Worm (Caenorhabditis elegans) whole organism, late embryonic: ENCODE results near the gene cyb-2.1.

ENCODE experiments used
- C38D4.7 ChIP-seq: fragments of 200-800 bp; sonication (Bioruptor generic); optimal IDR thresholded peaks from 2 replicates; lab custom pipeline; 2018; ENCODE audit warnings: mild to moderate bottlenecking, missing genetic modification characterization, moderate library complexity, missing compliant biosample characterization
- F13H6.1 ChIP-seq: sonication (generic microtip); optimal IDR thresholded peaks from 2 replicates; lab custom pipeline; 2016; ENCODE audit warnings: missing genetic modification characterization, missing compliant biosample characterization
- K09A11.1 ChIP-seq: sonication (generic microtip); optimal IDR thresholded peaks from 2 replicates; lab custom pipeline; 2017; ENCODE audit warnings: antibody characterized with exemption, mild to moderate bottlenecking, missing genetic modification characterization, missing compliant biosample characterization; ENCODE audit not compliant: insufficient read depth
- T23F11.4 ChIP-seq: fragments of 200-800 bp; sonication (Bioruptor generic); optimal IDR thresholded peaks from 2 replicates; lab custom pipeline; 2018; ENCODE audit warnings: mild to moderate bottlenecking, missing genetic modification characterization, missing compliant biosample characterization
- ahr-1 ChIP-seq: sonication (generic microtip); optimal IDR thresholded peaks from 2 replicates; lab custom pipeline; 2016; ENCODE audit warnings: missing genetic modification characterization, missing compliant biosample characterization
- ama-1 ChIP-seq: fragments of 150-350 bp; optimal IDR thresholded peaks from 2 replicates; lab custom pipeline; 2014
- ceh-14 ChIP-seq: sonication (generic microtip); optimal IDR thresholded peaks from 2 replicates; lab custom pipeline; 2016; ENCODE audit warnings: missing genotype, missing genetic modification characterization, missing compliant biosample characterization
- ceh-19 ChIP-seq: fragments of 200-800 bp; sonication (Bioruptor generic); optimal IDR thresholded peaks from 2 replicates; lab custom pipeline; 2018; ENCODE audit warnings: mild to moderate bottlenecking, missing genetic modification characterization, missing compliant biosample characterization
- ceh-22 ChIP-seq: sonication (generic microtip); optimal IDR thresholded peaks from 2 replicates; lab custom pipeline; 2017; ENCODE audit warnings: missing biosample characterization, missing genetic modification characterization
- ceh-31 ChIP-seq: sonication (generic microtip); optimal IDR thresholded peaks from 2 replicates; lab custom pipeline; 2016; ENCODE audit warnings: missing genetic modification characterization, missing compliant biosample characterization
- ceh-34 ChIP-seq: sonication (generic microtip); optimal IDR thresholded peaks from 2 replicates; lab custom pipeline; 2016; ENCODE audit warnings: mild to moderate bottlenecking, missing genetic modification characterization, missing compliant biosample characterization
- ceh-45 ChIP-seq: fragments of 200-800 bp; sonication (Bioruptor generic); IDR thresholded peaks from 2 replicates; pipeline ENCODE4 v1.3.6; 2022; ENCODE audit warnings: missing genetic modification reagents, missing genetic modification characterization, missing compliant biosample characterization
- ceh-9 ChIP-seq: sonication (generic microtip); optimal IDR thresholded peaks from 2 replicates; lab custom pipeline; 2016; ENCODE audit warnings: mild to moderate bottlenecking, missing genetic modification characterization, inconsistent platforms, missing compliant biosample characterization
- dve-1 ChIP-seq: sonication (generic microtip); optimal IDR thresholded peaks from 2 replicates; lab custom pipeline; 2017; ENCODE audit warnings: antibody characterized with exemption, mild to moderate bottlenecking, missing genetic modification characterization, missing compliant biosample characterization
- elt-2 ChIP-seq: sonication (generic microtip); optimal IDR thresholded peaks from 2 replicates; lab custom pipeline; 2016; ENCODE audit warnings: missing genetic modification reagents, missing genetic modification characterization, missing compliant biosample characterization
- elt-4 ChIP-seq: sonication (generic microtip); optimal IDR thresholded peaks from 2 replicates; lab custom pipeline; 2016; ENCODE audit warnings: missing genetic modification characterization, missing compliant biosample characterization
- eyg-1 ChIP-seq: sonication (generic microtip); optimal IDR thresholded peaks from 2 replicates; lab custom pipeline; 2016; ENCODE audit warnings: missing genotype, missing genetic modification characterization, missing compliant biosample characterization
- fax-1 ChIP-seq: sonication (generic microtip); optimal IDR thresholded peaks from 2 replicates; lab custom pipeline; 2016; ENCODE audit warnings: missing genotype, missing genetic modification characterization, missing compliant biosample characterization
- hlh-13 ChIP-seq: fragments of 200-800 bp; sonication (Bioruptor generic); optimal IDR thresholded peaks from 2 replicates; lab custom pipeline; 2018; ENCODE audit warnings: mild to moderate bottlenecking, missing genetic modification characterization, missing compliant biosample characterization
- hlh-6 ChIP-seq: sonication (generic microtip); optimal IDR thresholded peaks from 2 replicates; lab custom pipeline; 2016; ENCODE audit warnings: missing genotype, missing genetic modification characterization, missing compliant biosample characterization
- lim-6 ChIP-seq: sonication (generic microtip); optimal IDR thresholded peaks from 2 replicates; lab custom pipeline; 2016; ENCODE audit warnings: missing genetic modification characterization, missing compliant biosample characterization
- lin-11 ChIP-seq: fragments of 200-800 bp; sonication (Bioruptor generic); optimal IDR thresholded peaks from 2 replicates; lab custom pipeline; 2018; ENCODE audit warnings: mild to moderate bottlenecking, missing genetic modification characterization, missing compliant biosample characterization
- mec-3 ChIP-seq: sonication (generic microtip); optimal IDR thresholded peaks from 2 replicates; lab custom pipeline; 2016; ENCODE audit warnings: borderline replicate concordance, missing genetic modification characterization, missing compliant biosample characterization
- nhr-232 ChIP-seq: sonication (generic microtip); optimal IDR thresholded peaks from 2 replicates; lab custom pipeline; 2016; ENCODE audit warnings: missing genetic modification characterization, missing compliant biosample characterization
- npax-4 ChIP-seq: sonication (generic microtip); optimal IDR thresholded peaks from 2 replicates; lab custom pipeline; 2016; ENCODE audit warnings: missing genetic modification characterization, missing compliant biosample characterization
- pag-3 ChIP-seq: sonication (generic microtip); optimal IDR thresholded peaks from 2 replicates; lab custom pipeline; 2016; ENCODE audit warnings: missing compliant biosample characterization, missing genetic modification characterization, borderline replicate concordance
- pha-4 ChIP-seq: fragments of 150-350 bp; optimal IDR thresholded peaks from 2 replicates; lab custom pipeline; 2018; ENCODE audit warnings: missing biosample characterization, missing genetic modification reagents, missing genetic modification characterization
- pqm-1 ChIP-seq: sonication (generic microtip); optimal IDR thresholded peaks from 2 replicates; lab custom pipeline; 2016; ENCODE audit warnings: missing genetic modification characterization, missing compliant biosample characterization
- pros-1 ChIP-seq: fragments of 150-350 bp; optimal IDR thresholded peaks from 2 replicates; lab custom pipeline; 2014; ENCODE audit warnings: missing biosample characterization, missing genetic modification reagents, missing genetic modification characterization
- ref-2 ChIP-seq: sonication (generic microtip); optimal IDR thresholded peaks from 2 replicates; lab custom pipeline; 2016; ENCODE audit warnings: missing genetic modification characterization, missing compliant biosample characterization
- rnt-1 ChIP-seq: sonication (generic microtip); optimal IDR thresholded peaks from 2 replicates; lab custom pipeline; 2016; ENCODE audit warnings: missing genetic modification characterization, missing compliant biosample characterization
- sox-4 ChIP-seq: sonication (generic microtip); optimal IDR thresholded peaks from 2 replicates; lab custom pipeline; 2017; ENCODE audit warnings: mild to moderate bottlenecking, missing genetic modification characterization, inconsistent platforms, missing compliant biosample characterization
- syd-9 ChIP-seq: sonication (generic microtip); optimal IDR thresholded peaks from 2 replicates; lab custom pipeline; 2016; ENCODE audit warnings: mild to moderate bottlenecking, missing genetic modification characterization, moderate library complexity, missing compliant biosample characterization
- tbx-7 ChIP-seq: sonication (generic microtip); optimal IDR thresholded peaks from 2 replicates; lab custom pipeline; 2016; ENCODE audit warnings: missing genotype, missing genetic modification characterization, missing compliant biosample characterization
- unc-3 ChIP-seq, 2 experiments: fragments of 200-800 bp in 1 of 2; sonication (Bioruptor generic) in 1 of 2; sonication (generic microtip) in 1 of 2; conservative IDR thresholded peaks in 1 of 2; optimal IDR thresholded peaks in 1 of 2; 2 replicates each; pipeline versions ENCODE4 v1.3.6 to Lab custom; 2016 to 2022; ENCODE audit warnings: missing compliant biosample characterization in 2 of 2, missing genetic modification characterization in 2 of 2, missing genetic modification reagents in 1 of 2
- unc-42 ChIP-seq: sonication (generic microtip); optimal IDR thresholded peaks from 2 replicates; lab custom pipeline; 2016; ENCODE audit warnings: missing genotype, missing genetic modification characterization, missing compliant biosample characterization
- unc-55 ChIP-seq: sonication (generic microtip); optimal IDR thresholded peaks from 2 replicates; lab custom pipeline; 2017; ENCODE audit warnings: missing biosample characterization, missing genetic modification reagents, missing genetic modification characterization
- zip-5 ChIP-seq: sonication (generic microtip); optimal IDR thresholded peaks from 2 replicates; lab custom pipeline; 2016; ENCODE audit warnings: missing genetic modification characterization, missing compliant biosample characterization

The cyb-2.1 gene

ce11 chrIV:11027560-11027959 lies 41.8 kb downstream of the cyb-2.1 start (continued):
- TF ChIP-seq rnt-1 (tag; lab: Kevin White, UChicago) (peak; percentile 68), npax-4 (tag; lab: Kevin White, UChicago) (no peak), hlh-13 (GFP tag; lab: Kevin White, UChicago) (no peak), ceh-45 (GFP tag; lab: Robert Waterston, UW) (no peak), fax-1 (tag; lab: Kevin White, UChicago) (peak; percentile 42)

ce11 chrIV:11029412-11029811 lies 43.6 kb downstream of the cyb-2.1 start, which contains the start of gene hrg-5:
Gene hrg-5, minus strand, starts transcription at chrIV:11029428.
- TF ChIP-seq ama-1 (lab: Kevin White, UChicago) (no peak), unc-3 (GFP tag; conservative IDR thresholded peaks at IDR 0.05; lab: Robert Waterston, UW) (no peak), unc-3 (tag; optimal IDR thresholded peaks at IDR 0.05; lab: Kevin White, UChicago) (no peak), dve-1 (tag; lab: Kevin White, UChicago) (no peak), lin-11 (tag; lab: Kevin White, UChicago) (no peak), mec-3 (tag; lab: Kevin White, UChicago) (no peak), ceh-9 (tag; lab: Kevin White, UChicago) (no peak), hlh-6 (tag; lab: Kevin White, UChicago) (no peak)

ce11 chrIV:11030117-11030516 lies 44.3 kb downstream of the cyb-2.1 start:
- TF ChIP-seq mec-3 (tag; lab: Kevin White, UChicago) (no peak), ceh-14 (tag; lab: Kevin White, UChicago) (no peak), elt-4 (tag; lab: Kevin White, UChicago) (no peak), tbx-7 (tag; lab: Kevin White, UChicago) (no peak)

ce11 chrIV:11030893-11031292 lies 45.1 kb downstream of the cyb-2.1 start, which contains the start of gene hrg-4:
Gene hrg-4, minus strand, starts transcription at chrIV:11030993.
- TF ChIP-seq T23F11.4, result no peak
- no peak for TF ChIP-seq fax-1 (tag; lab: Kevin White, UChicago)
- no peak for TF ChIP-seq ahr-1 (tag; lab: Kevin White, UChicago)
- no peak for TF ChIP-seq sox-4
- no peak for TF ChIP-seq ceh-19
- TF ChIP-seq, all 69 proteins: peak for 0

ce11 chrIV:11031640-11032039 lies 45.9 kb downstream of the cyb-2.1 start:
- TF ChIP-seq lim-6 (tag; lab: Kevin White, UChicago) (no peak), ceh-31 (no peak), unc-42 (tag; lab: Kevin White, UChicago) (no peak), lin-11 (tag; lab: Kevin White, UChicago) (no peak), elt-2 (tag; lab: Kevin White, UChicago) (no peak), F13H6.1 (tag; lab: Kevin White, UChicago) (no peak), ceh-19 (no peak), K09A11.1 (no peak), mec-3 (tag; lab: Kevin White, UChicago) (no peak), hlh-6 (tag; lab: Kevin White, UChicago) (no peak), fax-1 (tag; lab: Kevin White, UChicago) (no peak), ref-2 (no peak), ahr-1 (tag; lab: Kevin White, UChicago) (no peak), pqm-1 (no peak), C38D4.7 (GFP tag; lab: Kevin White, UChicago) (no peak), ama-1 (lab: Kevin White, UChicago) (no peak), ceh-34 (tag; lab: Kevin White, UChicago) (no peak), unc-55 (GFP tag; lab: Kevin White, UChicago) (no peak)

ce11 chrIV:11032288-11032687 lies 46.5 kb downstream of the cyb-2.1 start, which contains the start of gene hrg-6:
Gene hrg-6, plus strand, starts transcription at chrIV:11032588.
- TF ChIP-seq zip-5 (tag; lab: Kevin White, UChicago) (no peak), pag-3 (tag; lab: Kevin White, UChicago) (no peak), eyg-1 (no peak), pha-4 (tag; lab: Kevin White, UChicago) (no peak), pros-1 (no peak), npax-4 (tag; lab: Kevin White, UChicago) (no peak), nhr-232 (tag; lab: Kevin White, UChicago) (no peak), ceh-22 (tag; lab: Kevin White, UChicago) (no peak), lin-11 (tag; lab: Kevin White, UChicago) (no peak), syd-9 (tag; lab: Kevin White, UChicago) (no peak)
